Fruit fly (Drosophila melanogaster): Measurements from ENCODE around the gene Hexim.

The Hexim gene

dm6 chr3R:14656760-14657604 is 2.3 kb upstream of the Hexim start, which contains the start of gene CG3505:
TSS of gene CG3505 (plus strand) at chr3R:14657447.
- TF ChIP-seq Clk (GFP tag; optimal IDR thresholded peaks at IDR 0.05) (no peak), CG33017 (tag; optimal IDR thresholded peaks at IDR 0.05) (peak; percentile 50), CG12768 (GFP tag; optimal IDR thresholded peaks at IDR 0.05) (peak; percentile 17), CG5204 (GFP tag; optimal IDR thresholded peaks at IDR 0.05) (no peak), tj (GFP tag; optimal IDR thresholded peaks at IDR 0.05) (no peak), Mnt (GFP tag; optimal IDR thresholded peaks at IDR 0.05) (peak; percentile 37), CG7045 (GFP tag; optimal IDR thresholded peaks at IDR 0.05) (peak; percentile 66), kay (GFP tag; ENCODE audit: borderline replicate concordance) (no peak), toe (GFP tag; optimal IDR thresholded peaks at IDR 0.05) (no peak), CG11617 (GFP tag; optimal IDR thresholded peaks at IDR 0.05) (no peak), cnc (optimal IDR thresholded peaks at IDR 0.05) (no peak), Crg-1 (GFP tag; optimal IDR thresholded peaks at IDR 0.05) (no peak), CG1620 (GFP tag; optimal IDR thresholded peaks at IDR 0.05) (no peak), pad (GFP tag; optimal IDR thresholded peaks at IDR 0.05) (peak; percentile 4), CG7101 (tag; optimal IDR thresholded peaks at IDR 0.05) (peak; percentile 47), ovo (GFP tag; optimal IDR thresholded peaks at IDR 0.05) (no peak), CG14711 (tag; optimal IDR thresholded peaks at IDR 0.05) (peak; percentile 24), cic (GFP tag; optimal IDR thresholded peaks at IDR 0.05) (peak; percentile 68), bab1 (GFP tag; optimal IDR thresholded peaks at IDR 0.05) (peak; percentile 40), Hr96 (GFP tag; optimal IDR thresholded peaks at IDR 0.05) (no peak)

- TF ChIP-seq CG5204 (GFP tag; optimal IDR thresholded peaks at IDR 0.05) (no peak), bab1 (GFP tag; optimal IDR thresholded peaks at IDR 0.05) (no peak), Hr96 (GFP tag; optimal IDR thresholded peaks at IDR 0.05) (no peak), CG1620 (GFP tag; optimal IDR thresholded peaks at IDR 0.05) (no peak), tj (GFP tag; optimal IDR thresholded peaks at IDR 0.05) (no peak), CG33017 (tag; optimal IDR thresholded peaks at IDR 0.05) (no peak), CG12768 (GFP tag; optimal IDR thresholded peaks at IDR 0.05) (no peak), Crg-1 (GFP tag; optimal IDR thresholded peaks at IDR 0.05) (no peak), CG14711 (tag; optimal IDR thresholded peaks at IDR 0.05) (no peak), kay (GFP tag; ENCODE audit: borderline replicate concordance) (no peak), cic (GFP tag; optimal IDR thresholded peaks at IDR 0.05) (no peak), toe (GFP tag; optimal IDR thresholded peaks at IDR 0.05) (no peak), CG7101 (tag; optimal IDR thresholded peaks at IDR 0.05) (no peak), Mnt (GFP tag; optimal IDR thresholded peaks at IDR 0.05) (no peak), Clk (GFP tag; optimal IDR thresholded peaks at IDR 0.05) (no peak), CG7045 (GFP tag; optimal IDR thresholded peaks at IDR 0.05) (no peak), CG11617 (GFP tag; optimal IDR thresholded peaks at IDR 0.05) (no peak), ovo (GFP tag; optimal IDR thresholded peaks at IDR 0.05) (no peak), cnc (optimal IDR thresholded peaks at IDR 0.05) (no peak), pad (GFP tag; optimal IDR thresholded peaks at IDR 0.05) (no peak)
Observed at dm6 chr3R:14657605-14657910, 1.7 kb upstream of the Hexim start.

- no peak for TF ChIP-seq toe (GFP tag; optimal IDR thresholded peaks at IDR 0.05)
- TF ChIP-seq Mnt (GFP tag; optimal IDR thresholded peaks at IDR 0.05), result no peak
- TF ChIP-seq Hr96 (GFP tag; optimal IDR thresholded peaks at IDR 0.05), result no peak
- TF ChIP-seq Crg-1 (GFP tag; optimal IDR thresholded peaks at IDR 0.05), result no peak
Observed at dm6 chr3R:14658170-14658569, 1.1 kb upstream of the Hexim start.

DNA sequence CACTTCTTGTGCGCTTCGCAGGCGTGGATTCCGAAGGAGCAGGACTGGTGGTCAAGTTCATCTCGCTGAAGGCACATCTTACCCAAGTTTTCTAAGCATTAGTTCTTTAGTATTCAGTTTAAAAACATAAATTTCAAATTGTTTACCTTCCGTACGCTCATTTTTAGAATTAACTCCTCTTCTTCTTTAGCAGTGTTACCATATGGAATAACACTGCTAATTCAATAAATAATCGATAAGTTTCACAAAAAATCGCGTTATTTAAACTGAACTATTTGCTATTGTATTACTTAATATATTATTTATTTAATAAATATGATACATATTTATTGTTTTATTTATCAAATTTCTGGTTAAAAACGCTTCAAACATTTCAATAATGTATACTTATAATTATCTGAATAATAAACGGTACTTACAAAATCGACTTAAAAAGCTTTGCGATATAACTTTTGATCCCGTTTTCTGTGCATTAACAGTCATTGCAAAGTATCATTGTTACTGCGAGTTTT is 3.8 kb downstream of the Hexim start, which contains the start of the genes Rad17 and BigH1:
TSS of gene Rad17 (minus strand) at position 209 of the 512 bp plus-strand sequence.
TSS of gene BigH1 (plus strand) at position 462 of the 512 bp plus-strand sequence.
- TF ChIP-seq CG33017 (tag; optimal IDR thresholded peaks at IDR 0.05), result no peak
- TF ChIP-seq ovo (GFP tag; optimal IDR thresholded peaks at IDR 0.05), result peak; percentile 84
- peak; percentile 10 for TF ChIP-seq bab1 (GFP tag; optimal IDR thresholded peaks at IDR 0.05)

- no peak for TF ChIP-seq cic (GFP tag; optimal IDR thresholded peaks at IDR 0.05)
- no peak for TF ChIP-seq CG14711 (tag; optimal IDR thresholded peaks at IDR 0.05)
- TF ChIP-seq CG7101 (tag; optimal IDR thresholded peaks at IDR 0.05), result peak; percentile 46
- TF ChIP-seq CG12768 (GFP tag; optimal IDR thresholded peaks at IDR 0.05), result no peak
- peak; percentile 5 for TF ChIP-seq CG33017 (tag; optimal IDR thresholded peaks at IDR 0.05)
- no peak for TF ChIP-seq pad (GFP tag; optimal IDR thresholded peaks at IDR 0.05)
- no peak for TF ChIP-seq toe (GFP tag; optimal IDR thresholded peaks at IDR 0.05)
- no peak for TF ChIP-seq tj (GFP tag; optimal IDR thresholded peaks at IDR 0.05)
- no peak for TF ChIP-seq Hr96 (GFP tag; optimal IDR thresholded peaks at IDR 0.05)
Observed at dm6 chr3R:14670840-14671239, 11.6 kb downstream of the Hexim start.

DNA sequence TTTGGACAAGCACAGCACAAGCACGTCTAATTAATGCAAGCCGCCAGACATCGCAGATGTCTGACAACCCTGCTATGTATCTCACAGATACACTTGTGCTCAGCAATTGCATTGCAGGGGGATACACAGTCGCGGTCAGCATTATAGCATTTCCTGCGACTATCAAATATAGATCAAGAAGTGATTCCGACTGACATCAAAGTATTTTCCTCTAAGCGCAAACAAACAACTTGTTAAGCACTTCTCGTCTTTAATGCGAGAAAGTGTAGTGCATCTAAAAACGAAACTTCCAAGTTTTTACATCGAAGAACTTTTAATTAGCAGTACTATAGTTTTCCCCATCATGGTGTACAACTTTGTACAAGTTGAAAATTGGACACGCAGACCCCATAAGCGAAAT is 13.7 kb downstream of the Hexim start:
- TF ChIP-seq CG7045 (GFP tag; optimal IDR thresholded peaks at IDR 0.05) (no peak), tj (GFP tag; optimal IDR thresholded peaks at IDR 0.05) (no peak), CG14711 (tag; optimal IDR thresholded peaks at IDR 0.05) (no peak), cic (GFP tag; optimal IDR thresholded peaks at IDR 0.05) (no peak), Hr96 (GFP tag; optimal IDR thresholded peaks at IDR 0.05) (no peak), Crg-1 (GFP tag; optimal IDR thresholded peaks at IDR 0.05) (no peak), toe (GFP tag; optimal IDR thresholded peaks at IDR 0.05) (no peak), Clk (GFP tag; optimal IDR thresholded peaks at IDR 0.05) (no peak), CG1620 (GFP tag; optimal IDR thresholded peaks at IDR 0.05) (no peak), Mnt (GFP tag; optimal IDR thresholded peaks at IDR 0.05) (no peak), CG5204 (GFP tag; optimal IDR thresholded peaks at IDR 0.05) (no peak), kay (GFP tag; ENCODE audit: borderline replicate concordance) (no peak), ovo (GFP tag; optimal IDR thresholded peaks at IDR 0.05) (no peak), bab1 (GFP tag; optimal IDR thresholded peaks at IDR 0.05) (no peak), pad (GFP tag; optimal IDR thresholded peaks at IDR 0.05) (no peak), CG33017 (tag; optimal IDR thresholded peaks at IDR 0.05) (no peak), cnc (optimal IDR thresholded peaks at IDR 0.05) (no peak), CG11617 (GFP tag; optimal IDR thresholded peaks at IDR 0.05) (no peak), CG12768 (GFP tag; optimal IDR thresholded peaks at IDR 0.05) (no peak), CG7101 (tag; optimal IDR thresholded peaks at IDR 0.05) (no peak)
